Worm (Caenorhabditis elegans): ENCODE data around the gene C40C9.3.

C40C9.3 gene

ce11 chrX:13665447-13665846, 18.0 kb downstream of the C40C9.3 start (continued):
- TF ChIP-seq atf-7 (tag; optimal IDR thresholded peaks at IDR 0.05) (peak; percentile 88), ztf-3 (GFP tag; optimal IDR thresholded peaks at IDR 0.05) (peak; percentile 66), lsl-1 (GFP tag; optimal IDR thresholded peaks at IDR 0.05) (peak; percentile 32), F37B4.10 (GFP tag; IDR thresholded peaks at IDR 0.05) (0 out of 2 replicates have a peak, but pooled peaks have one; percentile 86), ceh-79 (tag; optimal IDR thresholded peaks at IDR 0.05) (peak; percentile 96), efl-1 (GFP tag; optimal IDR thresholded peaks at IDR 0.05) (no peak), let-607 (tag; optimal IDR thresholded peaks at IDR 0.05) (peak; percentile 65 to 83), ztf-28 (GFP tag; IDR thresholded peaks at IDR 0.05) (peak; percentile 77; the same call in 1 of the 2 replicates)

- TF ChIP-seq F57A8.1 (GFP tag; optimal IDR thresholded peaks at IDR 0.05), result no peak
- no peak for TF ChIP-seq sdz-38 (tag; optimal IDR thresholded peaks at IDR 0.05)
- TF ChIP-seq snpc-1.1 (tag; optimal IDR thresholded peaks at IDR 0.05; ENCODE audit: insufficient read depth), result no peak
- TF ChIP-seq ztf-22 (GFP tag; optimal IDR thresholded peaks at IDR 0.05), result no peak
- TF ChIP-seq hlh-26 (GFP tag; conservative IDR thresholded peaks at IDR 0.05), result no peak
- TF ChIP-seq snpc-1.3 (tag; optimal IDR thresholded peaks at IDR 0.05; ENCODE audit: insufficient read depth), result no peak
- no peak for TF ChIP-seq attf-6 (GFP tag; IDR thresholded peaks at IDR 0.05)
- no peak for TF ChIP-seq B0035.1 (tag; optimal IDR thresholded peaks at IDR 0.05)
These were observed 19.5 kb downstream of the C40C9.3 start for ce11 chrX:13666864-13667263.

DNA sequence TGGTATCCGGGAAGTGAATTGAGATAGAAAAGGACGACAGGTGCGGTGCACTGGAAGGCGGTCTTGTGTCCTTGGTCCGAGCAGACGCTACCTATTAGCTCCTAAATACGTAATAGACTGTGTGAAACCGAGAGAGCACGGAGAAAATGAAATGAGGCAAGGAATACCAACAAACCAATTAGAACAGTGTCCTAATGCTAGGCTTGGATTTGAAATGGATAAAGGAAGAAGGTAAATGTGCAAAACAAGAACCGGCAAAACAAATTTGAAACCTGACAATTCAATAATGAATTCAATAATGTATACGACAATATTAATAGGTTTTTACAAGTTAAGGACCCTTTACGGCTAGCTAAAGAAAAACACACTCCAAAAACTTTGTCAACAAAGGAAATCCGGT, 21.3 kb downstream of the C40C9.3 start, which contains the start of gene C04A11.2:
TSS of gene C04A11.2 (minus strand) at position 101 of the 400 bp plus-strand sequence.
- TF ChIP-seq egrh-3 (GFP tag; IDR thresholded peaks at IDR 0.05), result no peak
- TF ChIP-seq lag-1 (GFP tag; IDR thresholded peaks at IDR 0.05), result no peak
- no peak for TF ChIP-seq nhr-80 (tag; optimal IDR thresholded peaks at IDR 0.05)
- TF ChIP-seq nfyb-1 (GFP tag; IDR thresholded peaks at IDR 0.05), result no peak
- TF ChIP-seq madf-3 (GFP tag; IDR thresholded peaks at IDR 0.05), result no peak
- no peak for TF ChIP-seq F55B11.4 (tag; optimal IDR thresholded peaks at IDR 0.05; ENCODE audit: borderline replicate concordance, insufficient read depth)
- TF ChIP-seq B0336.3 (GFP tag; IDR thresholded peaks at IDR 0.05), result no peak
- no peak for TF ChIP-seq lin-54 (GFP tag; optimal IDR thresholded peaks at IDR 0.05)
- no peak for TF ChIP-seq nhr-90 (tag; optimal IDR thresholded peaks at IDR 0.05)
- no peak for TF ChIP-seq C06A6.2 (GFP tag; conservative IDR thresholded peaks at IDR 0.05)
- TF ChIP-seq tbx-9 (tag; optimal IDR thresholded peaks at IDR 0.05; ENCODE audit: borderline replicate concordance), result no peak
- no peak for TF ChIP-seq nfya-1 (tag; optimal IDR thresholded peaks at IDR 0.05; ENCODE audit: borderline replicate concordance, insufficient read depth)
- no peak for TF ChIP-seq Y53F4B.3 (GFP tag; IDR thresholded peaks at IDR 0.05)
- no peak for TF ChIP-seq ztf-25 (GFP tag; IDR thresholded peaks at IDR 0.05)
- no peak for TF ChIP-seq sptf-2 (GFP tag; optimal IDR thresholded peaks at IDR 0.05)

DNA sequence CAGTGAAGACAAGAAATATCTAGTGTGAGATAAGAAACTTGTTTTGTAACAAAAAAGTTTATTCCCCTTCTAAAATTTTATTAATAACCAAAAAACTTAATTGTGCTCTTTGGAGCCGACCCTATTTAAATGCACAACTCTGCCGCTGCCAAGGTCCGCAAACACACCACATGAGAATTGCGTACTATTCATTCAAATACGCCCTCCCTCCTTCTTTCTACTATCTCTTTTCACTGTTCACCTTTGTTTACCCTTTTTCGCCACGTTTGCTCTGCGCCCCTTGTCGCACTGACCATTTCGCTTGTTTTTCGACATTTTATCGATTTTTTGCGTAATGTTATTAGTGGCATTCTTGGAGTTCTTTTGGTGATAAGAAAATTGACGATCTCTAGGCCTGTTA, 22.2 kb downstream of the C40C9.3 start:
- TF ChIP-seq attf-5 (GFP tag; optimal IDR thresholded peaks at IDR 0.05), result peak; percentile 91
- TF ChIP-seq cebp-1 (GFP tag; IDR thresholded peaks at IDR 0.05), result no peak
- TF ChIP-seq cebp-1 (tag; optimal IDR thresholded peaks at IDR 0.05), result peak; percentile 33
- peak; percentile 3 for TF ChIP-seq tbp1 (GFP tag; optimal IDR thresholded peaks at IDR 0.05)
- TF ChIP-seq Y79H2A.3 (GFP tag; conservative IDR thresholded peaks at IDR 0.05), result no peak
- no peak for TF ChIP-seq snpc-4 (GFP tag; optimal IDR thresholded peaks at IDR 0.05)
- no peak for TF ChIP-seq snpc-4 (tag; optimal IDR thresholded peaks at IDR 0.05)
- peak; percentile 69 for TF ChIP-seq nhr-80 (tag; optimal IDR thresholded peaks at IDR 0.05)
- TF ChIP-seq pha-4 (tag; optimal IDR thresholded peaks at IDR 0.05), result peak; percentile 59

All from whole organism, young adult.